Fruit fly (Drosophila melanogaster) whole organism, embryonic: ENCODE results near the gene CG18596.
A peak's percentile ranks its signal among the peaks of the same experiment; 100 is the strongest.

ENCODE experiments used
- CG10274 ChIP-seq: fragments of 200-800 bp; sonication (Bioruptor generic); optimal IDR thresholded peaks from 3 replicates; lab custom pipeline; 2017; ENCODE audit warnings: missing biosample characterization, mild to moderate bottlenecking, missing genetic modification characterization
- CG10543 ChIP-seq: fragments of 200-800 bp; sonication (Bioruptor generic); optimal IDR thresholded peaks from 3 replicates; lab custom pipeline; 2017; ENCODE audit warnings: missing biosample characterization, mild to moderate bottlenecking, missing genetic modification characterization, moderate library complexity
- CG11723 ChIP-seq: fragments of 200-800 bp; sonication (Bioruptor generic); optimal IDR thresholded peaks from 2 replicates; lab custom pipeline; 2017; ENCODE audit warnings: missing biosample characterization, mild to moderate bottlenecking, missing genetic modification characterization
- CG12104 ChIP-seq: fragments of 200-800 bp; sonication (Bioruptor generic); optimal IDR thresholded peaks from 3 replicates; lab custom pipeline; 2016; ENCODE audit warnings: missing biosample characterization, missing genetic modification characterization
- CG12391 ChIP-seq: fragments of 200-800 bp; sonication (Bioruptor generic); optimal IDR thresholded peaks from 3 replicates; lab custom pipeline; 2018; ENCODE audit warnings: missing biosample characterization, mild to moderate bottlenecking, missing genetic modification characterization, moderate library complexity
- CG12659 ChIP-seq: fragments of 200-800 bp; sonication (Bioruptor generic); optimal IDR thresholded peaks from 3 replicates; lab custom pipeline; 2017; ENCODE audit warnings: mild to moderate bottlenecking, missing biosample characterization, missing genetic modification reagents, missing genetic modification characterization
- CG13775 ChIP-seq: fragments of 200-800 bp; sonication (Bioruptor generic); optimal IDR thresholded peaks from 3 replicates; lab custom pipeline; 2017; ENCODE audit warnings: missing biosample characterization, mild to moderate bottlenecking, missing genetic modification characterization
- CG16815 ChIP-seq: fragments of 200-800 bp; sonication (Bioruptor generic); optimal IDR thresholded peaks from 3 replicates; lab custom pipeline; 2017; ENCODE audit warnings: missing biosample characterization, mild to moderate bottlenecking, missing genetic modification characterization
- CG16863 ChIP-seq: fragments of 200-800 bp; sonication (Bioruptor generic); optimal IDR thresholded peaks from 3 replicates; lab custom pipeline; 2016; ENCODE audit warnings: missing biosample characterization, missing genetic modification characterization
- CG17912 ChIP-seq: fragments of 200-800 bp; sonication (Bioruptor generic); optimal IDR thresholded peaks from 2 replicates; lab custom pipeline; 2018; ENCODE audit warnings: missing biosample characterization, mild to moderate bottlenecking, missing genetic modification characterization
- CG2712 ChIP-seq: fragments of 200-800 bp; optimal IDR thresholded peaks from 3 replicates; lab custom pipeline; 2019; ENCODE audit warnings: missing biosample characterization, mild to moderate bottlenecking, missing genetic modification characterization, moderate library complexity
- CG2889 ChIP-seq: fragments of 200-800 bp; sonication (Bioruptor generic); IDR thresholded peaks from 3 replicates; pipeline ENCODE4 v1.3.6; 2022; ENCODE audit warnings: missing biosample characterization, missing genetic modification characterization
- CG30020 ChIP-seq: fragments of 200-800 bp; optimal IDR thresholded peaks from 2 replicates; lab custom pipeline; 2019; ENCODE audit warnings: missing biosample characterization, mild to moderate bottlenecking, missing genetic modification characterization, moderate library complexity
- CG32767 ChIP-seq: fragments of 200-800 bp; sonication (Bioruptor generic); IDR thresholded peaks from 2 replicates; pipeline ENCODE4 v1.3.6; 2022; ENCODE audit warnings: missing biosample characterization, missing genetic modification characterization
- CG3407 ChIP-seq: fragments of 200-800 bp; sonication (Bioruptor generic); optimal IDR thresholded peaks from 2 replicates; lab custom pipeline; 2018; ENCODE audit warnings: missing biosample characterization, mild to moderate bottlenecking, missing genetic modification characterization
- CG6272 ChIP-seq: fragments of 200-800 bp; sonication (Bioruptor generic); IDR thresholded peaks from 2 replicates; pipeline ENCODE4 v1.3.6; 2022; ENCODE audit warnings: missing biosample characterization, missing genetic modification characterization
- CG6813 ChIP-seq: fragments of 200-800 bp; sonication (Bioruptor generic); optimal IDR thresholded peaks from 2 replicates; lab custom pipeline; 2017; ENCODE audit warnings: missing biosample characterization, missing genetic modification characterization, mild to moderate bottlenecking, moderate library complexity, missing genetic modification reagents
- CG8944 ChIP-seq: fragments of 200-800 bp; sonication (Bioruptor generic); optimal IDR thresholded peaks from 3 replicates; lab custom pipeline; 2016; ENCODE audit warnings: missing biosample characterization, missing genetic modification characterization
- Dref ChIP-seq: fragments of 200-800 bp; sonication (Bioruptor generic); IDR thresholded peaks from 2 replicates; pipeline ENCODE4 v1.3.6; 2022; ENCODE audit warnings: missing biosample characterization, missing genetic modification characterization
- HHEX ChIP-seq: fragments of 200-800 bp; sonication (Bioruptor generic); optimal IDR thresholded peaks from 3 replicates; lab custom pipeline; 2017; ENCODE audit warnings: missing biosample characterization, mild to moderate bottlenecking, missing genetic modification characterization, missing genetic modification reagents
- Hr3 ChIP-seq: fragments of 200-800 bp; sonication (Bioruptor generic); optimal IDR thresholded peaks from 3 replicates; lab custom pipeline; 2016; ENCODE audit warnings: missing biosample characterization, missing genetic modification characterization
- Lim3 ChIP-seq: fragments of 200-800 bp; sonication (Bioruptor generic); IDR thresholded peaks from 2 replicates; pipeline ENCODE4 v1.3.6; 2022; ENCODE audit warnings: missing biosample characterization, missing genetic modification characterization
- Oaz ChIP-seq: fragments of 200-800 bp; sonication (Bioruptor generic); IDR thresholded peaks from 2 replicates; pipeline ENCODE4 v1.3.6; 2022; ENCODE audit warnings: missing biosample characterization, missing genetic modification characterization
- amos ChIP-seq: fragments of 200-800 bp; sonication (Bioruptor generic); IDR thresholded peaks from 2 replicates; pipeline ENCODE4 v1.3.6; 2022; ENCODE audit warnings: missing biosample characterization, missing genetic modification characterization; ENCODE audit not compliant: partially characterized antibody
- ara ChIP-seq: fragments of 200-800 bp; sonication (Bioruptor generic); IDR thresholded peaks from 2 replicates; pipeline ENCODE4 v1.3.6; 2022; ENCODE audit warnings: missing biosample characterization, missing genetic modification characterization
- ato ChIP-seq: fragments of 200-800 bp; sonication (Bioruptor generic); IDR thresholded peaks from 2 replicates; pipeline ENCODE4 v1.3.6; 2022; ENCODE audit warnings: missing biosample characterization, missing genetic modification characterization; ENCODE audit not compliant: partially characterized antibody
- chn ChIP-seq: fragments of 200-800 bp; sonication (Bioruptor generic); optimal IDR thresholded peaks from 2 replicates; lab custom pipeline; 2016; ENCODE audit warnings: missing biosample characterization, missing genetic modification characterization
- crol ChIP-seq: fragments of 200-800 bp; sonication (Bioruptor generic); IDR thresholded peaks from 2 replicates; pipeline ENCODE4 v1.3.6; 2022; ENCODE audit warnings: missing biosample characterization, missing genetic modification characterization
- dan ChIP-seq: fragments of 200-800 bp; sonication (Bioruptor generic); IDR thresholded peaks from 2 replicates; pipeline ENCODE4 v1.3.6; 2022; ENCODE audit warnings: missing biosample characterization, missing genetic modification characterization
- emc ChIP-seq: fragments of 200-800 bp; sonication (Bioruptor generic); optimal IDR thresholded peaks from 2 replicates; lab custom pipeline; 2016; ENCODE audit warnings: missing biosample characterization, missing genetic modification characterization
- en ChIP-seq: fragments of 200-800 bp; sonication (Bioruptor generic); optimal IDR thresholded peaks from 2 replicates; lab custom pipeline; 2016; ENCODE audit warnings: missing biosample characterization, missing genetic modification characterization
- ewg ChIP-seq: fragments of 200-800 bp; sonication (Bioruptor generic); optimal IDR thresholded peaks from 3 replicates; lab custom pipeline; 2017; ENCODE audit warnings: mild to moderate bottlenecking, missing biosample characterization, missing genetic modification reagents, missing genetic modification characterization
- eyg ChIP-seq: fragments of 200-800 bp; sonication (Bioruptor generic); optimal IDR thresholded peaks from 3 replicates; lab custom pipeline; 2016; ENCODE audit warnings: missing biosample characterization, missing genetic modification characterization
- gce ChIP-seq: fragments of 200-800 bp; sonication (Bioruptor generic); IDR thresholded peaks from 3 replicates; pipeline ENCODE4 v1.3.6; 2022; ENCODE audit warnings: missing biosample characterization, missing genetic modification characterization
- gcm ChIP-seq: fragments of 200-800 bp; sonication (Bioruptor generic); optimal IDR thresholded peaks from 2 replicates; lab custom pipeline; 2019; ENCODE audit warnings: missing biosample characterization, mild to moderate bottlenecking, missing genetic modification characterization, moderate library complexity
- gt ChIP-seq: fragments of 200-800 bp; sonication (Bioruptor generic); IDR thresholded peaks from 2 replicates; pipeline ENCODE4 v1.3.6; 2022; ENCODE audit warnings: missing biosample characterization, missing genetic modification characterization
- inv ChIP-seq: fragments of 200-800 bp; sonication (Bioruptor generic); IDR thresholded peaks from 2 replicates; pipeline ENCODE4 v1.3.6; 2022; ENCODE audit warnings: missing biosample characterization, missing genetic modification characterization; ENCODE audit not compliant: partially characterized antibody
- klu ChIP-seq: fragments of 200-800 bp; sonication (Bioruptor generic); IDR thresholded peaks from 2 replicates; pipeline ENCODE4 v1.3.6; 2022; ENCODE audit warnings: missing biosample characterization, missing genetic modification characterization
- lbe ChIP-seq: fragments of 200-800 bp; sonication (Bioruptor generic); optimal IDR thresholded peaks from 2 replicates; lab custom pipeline; 2016; ENCODE audit warnings: missing biosample characterization, mild to moderate bottlenecking, missing genetic modification characterization
- mirr ChIP-seq: fragments of 200-800 bp; sonication (Bioruptor generic); optimal IDR thresholded peaks from 3 replicates; lab custom pipeline; 2018; ENCODE audit warnings: missing biosample characterization, mild to moderate bottlenecking, missing genetic modification characterization
- nerfin-1 ChIP-seq: fragments of 200-800 bp; sonication (Bioruptor generic); optimal IDR thresholded peaks from 3 replicates; lab custom pipeline; 2019; ENCODE audit warnings: missing biosample characterization, mild to moderate bottlenecking, missing genetic modification characterization, moderate library complexity
- onecut ChIP-seq: fragments of 200-800 bp; sonication (Bioruptor generic); IDR thresholded peaks from 2 replicates; pipeline ENCODE4 v1.3.6; 2022; ENCODE audit warnings: missing biosample characterization, missing genetic modification characterization
- p53 ChIP-seq: fragments of 200-800 bp; sonication (Bioruptor generic); optimal IDR thresholded peaks from 2 replicates; lab custom pipeline; 2016; ENCODE audit warnings: missing biosample characterization, missing genetic modification characterization
- pb ChIP-seq: fragments of 200-800 bp; sonication (Bioruptor generic); optimal IDR thresholded peaks from 3 replicates; lab custom pipeline; 2016; ENCODE audit warnings: missing biosample characterization, missing genetic modification characterization
- sens ChIP-seq: fragments of 200-800 bp; sonication (Bioruptor generic); peaks from one replicate; lab custom pipeline; 2016; ENCODE audit warnings: missing biosample characterization, missing genetic modification characterization
- so ChIP-seq: fragments of 200-800 bp; sonication (Bioruptor generic); IDR thresholded peaks from 3 replicates; pipeline ENCODE4 v1.3.6; 2022; ENCODE audit warnings: missing biosample characterization, missing genetic modification characterization
- stwl ChIP-seq: fragments of 200-800 bp; sonication (Bioruptor generic); optimal IDR thresholded peaks from 3 replicates; lab custom pipeline; 2018; ENCODE audit warnings: missing biosample characterization, mild to moderate bottlenecking, missing genetic modification characterization, moderate library complexity
- toy ChIP-seq: fragments of 200-800 bp; sonication (Bioruptor generic); IDR thresholded peaks from 2 replicates; pipeline ENCODE4 v1.3.6; 2022; ENCODE audit warnings: missing biosample characterization, missing genetic modification characterization
- ttk ChIP-seq: fragments of 200-800 bp; sonication (Bioruptor generic); IDR thresholded peaks from 2 replicates; pipeline ENCODE4 v2.1.2; 2022; ENCODE audit warnings: missing biosample characterization, missing genetic modification characterization
- tx ChIP-seq: fragments of 200-800 bp; sonication (Bioruptor generic); optimal IDR thresholded peaks from 2 replicates; lab custom pipeline; 2016; ENCODE audit warnings: missing biosample characterization, missing genetic modification characterization
- zen ChIP-seq: fragments of 200-800 bp; sonication (Bioruptor generic); optimal IDR thresholded peaks from 3 replicates; lab custom pipeline; 2018; ENCODE audit warnings: missing biosample characterization, mild to moderate bottlenecking, missing genetic modification characterization, moderate library complexity

The CG18596 gene

dm6 chr3R:22368077-22368776, 7.5 kb upstream of the CG18596 start:
- no peak for TF ChIP-seq inv (GFP tag; lab: Robert Waterston, UW)
- no peak for TF ChIP-seq crol (GFP tag; lab: Robert Waterston, UW)
- no peak for TF ChIP-seq CG10274 (GFP tag; lab: Kevin White, UChicago)
- TF ChIP-seq chn (GFP tag; lab: Kevin White, UChicago) = no peak
- no peak for TF ChIP-seq CG12391 (tag; lab: Kevin White, UChicago)
- TF ChIP-seq klu = no peak
- TF ChIP-seq CG16815 (GFP tag; lab: Kevin White, UChicago) = no peak
- no peak for TF ChIP-seq toy
- TF ChIP-seq ttk = no peak
- TF ChIP-seq pb (GFP tag; lab: Kevin White, UChicago) = no peak
- TF ChIP-seq ato (GFP tag; lab: Robert Waterston, UW) = 0 out of 2 replicates have a peak, but pooled peaks have one; percentile 39
- no peak for TF ChIP-seq gt (GFP tag; lab: Robert Waterston, UW)
- no peak for TF ChIP-seq eyg (GFP tag; lab: Kevin White, UChicago)
- no peak for TF ChIP-seq onecut (GFP tag; lab: Robert Waterston, UW)
- no peak for TF ChIP-seq CG10543 (GFP tag; lab: Kevin White, UChicago)
- no peak for TF ChIP-seq stwl (tag; lab: Kevin White, UChicago)
- TF ChIP-seq CG8944 (GFP tag; lab: Kevin White, UChicago) = no peak
- no peak for TF ChIP-seq gce
- TF ChIP-seq ewg (GFP tag; lab: Kevin White, UChicago) = peak; percentile 92
- no peak for TF ChIP-seq p53 (GFP tag; lab: Kevin White, UChicago)
- no peak for TF ChIP-seq HHEX (GFP tag; lab: Kevin White, UChicago)
- TF ChIP-seq en = no peak
- no peak for TF ChIP-seq zen (tag; lab: Kevin White, UChicago)
- TF ChIP-seq tx (GFP tag; lab: Kevin White, UChicago) = no peak
- TF ChIP-seq mirr (GFP tag; lab: Kevin White, UChicago) = no peak
- TF ChIP-seq Dref (GFP tag; lab: Robert Waterston, UW) = no peak
- no peak for TF ChIP-seq CG2712
- TF ChIP-seq CG12104 = no peak
- no peak for TF ChIP-seq CG6813 (GFP tag; lab: Kevin White, UChicago)
- TF ChIP-seq amos (GFP tag; lab: Robert Waterston, UW) = peak; percentile 38; the same call in 1 of the 2 replicates
- TF ChIP-seq CG6272 = no peak
- TF ChIP-seq so (GFP tag; lab: Robert Waterston, UW) = peak; percentile 32; the same call in 1 of the 3 replicates
- no peak for TF ChIP-seq CG2889 (GFP tag; lab: Robert Waterston, UW)
- TF ChIP-seq Lim3 (GFP tag; lab: Robert Waterston, UW) = no peak
- no peak for TF ChIP-seq CG12659 (GFP tag; lab: Kevin White, UChicago)
- no peak for TF ChIP-seq emc (GFP tag; lab: Kevin White, UChicago)
- TF ChIP-seq CG13775 = no peak
- no peak for TF ChIP-seq Oaz (GFP tag; lab: Robert Waterston, UW)
- peak; percentile 10; the same call in 1 of the 2 replicates for TF ChIP-seq ara (GFP tag; lab: Robert Waterston, UW)
- peak; percentile 6 for TF ChIP-seq CG17912 (GFP tag; lab: Kevin White, UChicago)
- TF ChIP-seq lbe (GFP tag; lab: Kevin White, UChicago) = no peak
- no peak for TF ChIP-seq Hr3 (GFP tag; lab: Kevin White, UChicago)
- TF ChIP-seq nerfin-1 = peak; percentile 60
- no peak for TF ChIP-seq dan
- no peak; the same call in 1 of the 2 replicates for TF ChIP-seq CG32767 (GFP tag; lab: Robert Waterston, UW)
- TF ChIP-seq CG11723 (GFP tag; lab: Kevin White, UChicago) = no peak
- no peak for TF ChIP-seq sens (GFP tag; lab: Kevin White, UChicago)
- no peak for TF ChIP-seq gcm (GFP tag; lab: Kevin White, UChicago)
- TF ChIP-seq CG30020 (tag; lab: Kevin White, UChicago) = no peak
- TF ChIP-seq CG3407 (GFP tag; lab: Kevin White, UChicago) = no peak
- TF ChIP-seq CG16863 (GFP tag; lab: Kevin White, UChicago) = no peak
